Fruit fly (Drosophila melanogaster) whole organism, wandering third instar larva: ENCODE measurements around the gene CG12519.

Source experiments
- Abd-B ChIP-seq: fragments of >200 bp; optimal IDR thresholded peaks from 2 replicates; lab custom pipeline; 2017; ENCODE audit warnings: missing biosample characterization, missing genetic modification characterization
- CrebA ChIP-seq: fragments of 200-800 bp; sonication (Bioruptor generic); optimal IDR thresholded peaks from 2 replicates; lab custom pipeline; 2016; ENCODE audit warnings: missing biosample characterization, mild to moderate bottlenecking, missing genetic modification characterization, borderline replicate concordance
- Hnf4 ChIP-seq: fragments of 200-800 bp; sonication (Bioruptor generic); optimal IDR thresholded peaks from 2 replicates; lab custom pipeline; 2016; ENCODE audit warnings: missing biosample characterization, mild to moderate bottlenecking, missing genetic modification characterization
- Hr78 ChIP-seq: fragments of >200 bp; optimal IDR thresholded peaks from 2 replicates; lab custom pipeline; 2017; ENCODE audit warnings: missing biosample characterization, missing genetic modification characterization
- OdsH ChIP-seq: fragments of 200-800 bp; sonication (Bioruptor generic); optimal IDR thresholded peaks from 2 replicates; lab custom pipeline; 2016; ENCODE audit warnings: missing biosample characterization, mild to moderate bottlenecking, missing genetic modification characterization
- br ChIP-seq: fragments of 200-800 bp; sonication (Bioruptor generic); optimal IDR thresholded peaks from 2 replicates; lab custom pipeline; 2016; ENCODE audit warnings: missing biosample characterization, missing genetic modification characterization
- dl ChIP-seq, 2 experiments: fragments of 175-275, 200-275 bp in 1 of 2; fragments of 200-275 bp in 1 of 2; sonication (Bioruptor generic); optimal IDR thresholded peaks; lab custom pipeline; 2018; ENCODE audit warnings: mild to moderate bottlenecking in 2 of 2, missing biosample characterization in 2 of 2, missing genetic modification characterization in 2 of 2, moderate library complexity in 2 of 2; ENCODE audit not compliant: partially characterized antibody in 2 of 2, insufficient read depth in 1 of 2
- dmrt93B ChIP-seq: fragments of 200-800 bp; sonication (Bioruptor generic); optimal IDR thresholded peaks from 2 replicates; lab custom pipeline; 2018; ENCODE audit warnings: missing biosample characterization, mild to moderate bottlenecking, missing genetic modification characterization
- fru ChIP-seq: fragments of 200-800 bp; sonication (Bioruptor generic); optimal IDR thresholded peaks from 3 replicates; lab custom pipeline; 2016; ENCODE audit warnings: missing biosample characterization, mild to moderate bottlenecking, missing genetic modification characterization
- h ChIP-seq: fragments of 200-800 bp; sonication (Bioruptor generic); optimal IDR thresholded peaks from 3 replicates; lab custom pipeline; 2016; ENCODE audit warnings: missing biosample characterization, mild to moderate bottlenecking, missing genetic modification characterization
- pan ChIP-seq: fragments of >200 bp; optimal IDR thresholded peaks from 2 replicates; lab custom pipeline; 2017
- psq ChIP-seq: fragments of 200-800 bp; sonication (Bioruptor generic); optimal IDR thresholded peaks from 3 replicates; lab custom pipeline; 2017; ENCODE audit warnings: missing biosample characterization, mild to moderate bottlenecking, missing genetic modification characterization, moderate library complexity
- sv ChIP-seq: fragments of 200-800 bp; sonication (Bioruptor generic); optimal IDR thresholded peaks from 3 replicates; lab custom pipeline; 2016; ENCODE audit warnings: missing biosample characterization, missing genetic modification characterization
- tai ChIP-seq: sonication (Bioruptor generic); optimal IDR thresholded peaks from 2 replicates; lab custom pipeline; 2016; ENCODE audit warnings: missing biosample characterization, missing genetic modification characterization

DNA sequence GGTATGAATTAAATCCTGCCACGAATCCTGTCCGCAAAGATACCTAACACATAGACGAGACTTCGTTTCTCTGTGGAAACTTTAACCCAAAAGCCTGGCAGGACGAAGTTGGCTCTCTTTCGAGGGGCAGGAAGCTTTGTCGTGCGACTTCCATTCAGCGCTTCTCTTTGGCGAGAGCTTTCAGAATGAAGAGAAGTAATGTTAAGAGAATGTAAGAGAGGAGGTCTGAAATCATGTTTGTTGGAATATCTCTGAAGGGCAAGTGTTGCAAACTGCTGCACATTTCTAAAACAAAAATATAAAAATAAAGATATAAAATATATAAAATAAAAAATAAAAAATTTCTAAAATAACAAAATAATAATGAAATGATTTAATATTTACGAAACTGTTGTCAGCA is 9.7 kb downstream of the CG12519 start:
- no peak for TF ChIP-seq fru (GFP tag; lab: Kevin White, UChicago)
- TF ChIP-seq pan (lab: Kevin White, UChicago) = no peak
- no peak for TF ChIP-seq psq (GFP tag; lab: Kevin White, UChicago)
- no peak for TF ChIP-seq sv (GFP tag; lab: Kevin White, UChicago)
- TF ChIP-seq tai = no peak
- TF ChIP-seq Hr78 (GFP tag; lab: Kevin White, UChicago) = no peak
- no peak for TF ChIP-seq CrebA (GFP tag; lab: Kevin White, UChicago)
- TF ChIP-seq dl (GFP tag; optimal IDR thresholded peaks at IDR 0.05; lab: Kevin White, UChicago; ENCODE audit: insufficient read depth in 1 of 2, partially characterized antibody in 2 of 2) = no peak
- TF ChIP-seq Hnf4 (GFP tag; lab: Kevin White, UChicago) = no peak
- no peak for TF ChIP-seq OdsH (GFP tag; lab: Kevin White, UChicago)
- TF ChIP-seq br = no peak
- TF ChIP-seq h (GFP tag; lab: Kevin White, UChicago) = no peak
- TF ChIP-seq dmrt93B (GFP tag; lab: Kevin White, UChicago) = no peak
- no peak for TF ChIP-seq Abd-B (GFP tag; lab: Kevin White, UChicago)
